Fruit fly (Drosophila melanogaster) whole organism, embryonic: ENCODE measurements around the gene Gel.

Experiments used
- Aef1 ChIP-seq: fragments of 200-800 bp; sonication (Bioruptor generic); IDR thresholded peaks from 3 replicates; pipeline ENCODE4 v1.3.6; 2022; ENCODE audit warnings: missing biosample characterization, missing genetic modification characterization
- Atf3 ChIP-seq: fragments of 200-800 bp; sonication (Bioruptor generic); optimal IDR thresholded peaks from 3 replicates; lab custom pipeline; 2016; ENCODE audit warnings: missing biosample characterization, missing genetic modification characterization
- CG10209 ChIP-seq: fragments of 200-800 bp; sonication (Bioruptor generic); optimal IDR thresholded peaks from 3 replicates; lab custom pipeline; 2017; ENCODE audit warnings: missing biosample characterization, mild to moderate bottlenecking, missing genetic modification characterization, missing genetic modification reagents
- CG10565 ChIP-seq: fragments of 200-800 bp; sonication (Bioruptor generic); optimal IDR thresholded peaks from 3 replicates; lab custom pipeline; 2016; ENCODE audit warnings: missing biosample characterization, mild to moderate bottlenecking, missing genetic modification characterization
- CG12769 ChIP-seq: fragments of 200-800 bp; sonication (Bioruptor generic); optimal IDR thresholded peaks from 2 replicates; lab custom pipeline; 2019; ENCODE audit warnings: missing biosample characterization, mild to moderate bottlenecking, missing genetic modification characterization, moderate library complexity
- CG13287 ChIP-seq: fragments of 200-800 bp; sonication (Bioruptor generic); IDR thresholded peaks from 2 replicates; pipeline ENCODE4 v1.3.6; 2022; ENCODE audit warnings: missing biosample characterization, missing genetic modification characterization; ENCODE audit not compliant: partially characterized antibody
- CG14441 ChIP-seq: fragments of 200-800 bp; sonication (Bioruptor generic); IDR thresholded peaks from 2 replicates; pipeline ENCODE4 v1.3.6; 2022; ENCODE audit warnings: missing biosample characterization, missing genetic modification characterization
- CG17802 ChIP-seq: fragments of 200-800 bp; sonication (Bioruptor generic); optimal IDR thresholded peaks from 2 replicates; lab custom pipeline; 2018; ENCODE audit warnings: missing biosample characterization, mild to moderate bottlenecking, missing genetic modification characterization, moderate library complexity
- CG18599 ChIP-seq: fragments of 200-800 bp; sonication (Bioruptor generic); optimal IDR thresholded peaks from 3 replicates; lab custom pipeline; 2017; ENCODE audit warnings: missing biosample characterization, missing genetic modification characterization, mild to moderate bottlenecking, moderate library complexity, missing genetic modification reagents
- CG2202 ChIP-seq: fragments of 200-800 bp; sonication (Bioruptor generic); optimal IDR thresholded peaks from 2 replicates; lab custom pipeline; 2018; ENCODE audit warnings: missing biosample characterization, mild to moderate bottlenecking, missing genetic modification characterization
- CG2678 ChIP-seq: fragments of 200-800 bp; sonication (Bioruptor generic); optimal IDR thresholded peaks from 3 replicates; lab custom pipeline; 2019; ENCODE audit warnings: missing biosample characterization, mild to moderate bottlenecking, missing genetic modification characterization, moderate library complexity
- CG2889 ChIP-seq: fragments of 200-800 bp; sonication (Bioruptor generic); IDR thresholded peaks from 3 replicates; pipeline ENCODE4 v1.3.6; 2022; ENCODE audit warnings: missing biosample characterization, missing genetic modification characterization
- CG30431 ChIP-seq: fragments of 200-800 bp; sonication (Bioruptor generic); optimal IDR thresholded peaks from 2 replicates; lab custom pipeline; 2017; ENCODE audit warnings: missing biosample characterization, missing genetic modification characterization
- CG4360 ChIP-seq: fragments of 200-800 bp; sonication (Bioruptor generic); IDR thresholded peaks from 2 replicates; pipeline ENCODE4 v1.3.6; 2022; ENCODE audit warnings: missing biosample characterization, missing genetic modification characterization
- CG4854 ChIP-seq: fragments of 200-800 bp; sonication (Bioruptor generic); optimal IDR thresholded peaks from 2 replicates; lab custom pipeline; 2016; ENCODE audit warnings: missing biosample characterization, missing genetic modification characterization, inconsistent platforms
- CG7556 ChIP-seq: fragments of 200-800 bp; sonication (Bioruptor generic); optimal IDR thresholded peaks from 2 replicates; lab custom pipeline; 2017; ENCODE audit warnings: missing biosample characterization, mild to moderate bottlenecking, missing genetic modification characterization
- Chrac-16 ChIP-seq: fragments of 200-800 bp; sonication (Bioruptor generic); optimal IDR thresholded peaks from 3 replicates; lab custom pipeline; 2016; ENCODE audit warnings: missing biosample characterization, missing genetic modification characterization
- Dip3 ChIP-seq: fragments of 200-800 bp; sonication (Bioruptor generic); optimal IDR thresholded peaks from 3 replicates; lab custom pipeline; 2016; ENCODE audit warnings: missing biosample characterization, missing genetic modification characterization
- Doc2 ChIP-seq: fragments of 200-800 bp; sonication (Bioruptor generic); IDR thresholded peaks from 2 replicates; pipeline ENCODE4 v1.3.6; 2022; ENCODE audit warnings: missing biosample characterization, missing genetic modification characterization
- Fer1 ChIP-seq: fragments of 200-800 bp; sonication (Bioruptor generic); optimal IDR thresholded peaks from 2 replicates; lab custom pipeline; 2017; ENCODE audit warnings: missing biosample characterization, mild to moderate bottlenecking, missing genetic modification characterization
- HmgZ ChIP-seq: fragments of 200-800 bp; sonication (Bioruptor generic); optimal IDR thresholded peaks from 2 replicates; lab custom pipeline; 2018; ENCODE audit warnings: missing biosample characterization, mild to moderate bottlenecking, missing genetic modification characterization
- Hmx ChIP-seq: fragments of 200-800 bp; sonication (Bioruptor generic); optimal IDR thresholded peaks from 2 replicates; lab custom pipeline; 2016; ENCODE audit warnings: missing biosample characterization, missing genetic modification characterization
- Hr78 ChIP-seq, 2 experiments: fragments of 200-800 bp in 1 of 2; fragments of >200 bp in 1 of 2; sonication (Bioruptor generic) in 1 of 2; optimal IDR thresholded peaks; 2 replicates each; lab custom pipeline; 2017 to 2019; ENCODE audit warnings: missing biosample characterization in 2 of 2, missing genetic modification characterization in 2 of 2, mild to moderate bottlenecking in 1 of 2, moderate library complexity in 1 of 2
- MBD-R2 ChIP-seq: fragments of 200-800 bp; sonication (Bioruptor generic); IDR thresholded peaks from 2 replicates; pipeline ENCODE4 v1.3.6; 2022; ENCODE audit warnings: missing biosample characterization, missing genetic modification characterization
- Mad ChIP-seq: fragments of 200-800 bp; sonication (Bioruptor generic); optimal IDR thresholded peaks from 2 replicates; lab custom pipeline; 2016; ENCODE audit warnings: missing biosample characterization, missing genetic modification characterization
- Oaz ChIP-seq: fragments of 200-800 bp; sonication (Bioruptor generic); IDR thresholded peaks from 2 replicates; pipeline ENCODE4 v1.3.6; 2022; ENCODE audit warnings: missing biosample characterization, missing genetic modification characterization
- Sox100B ChIP-seq: fragments of 200-800 bp; sonication (Bioruptor generic); optimal IDR thresholded peaks from 3 replicates; lab custom pipeline; 2018; ENCODE audit warnings: missing biosample characterization, mild to moderate bottlenecking, missing genetic modification characterization
- Vsx1 ChIP-seq: fragments of 200-800 bp; sonication (Bioruptor generic); optimal IDR thresholded peaks from 2 replicates; lab custom pipeline; 2017; ENCODE audit warnings: missing biosample characterization, mild to moderate bottlenecking, missing genetic modification characterization, missing genetic modification reagents
- ap ChIP-seq: fragments of 200-800 bp; sonication (Bioruptor generic); IDR thresholded peaks from 2 replicates; pipeline ENCODE4 v1.3.6; 2022; ENCODE audit warnings: missing biosample characterization, missing genetic modification characterization
- az2 ChIP-seq: fragments of 200-800 bp; sonication (Bioruptor generic); optimal IDR thresholded peaks from 3 replicates; lab custom pipeline; 2016; ENCODE audit warnings: missing biosample characterization, missing genetic modification characterization
- bbx ChIP-seq: fragments of 200-800 bp; sonication (Bioruptor generic); IDR thresholded peaks from 2 replicates; pipeline ENCODE4 v1.3.6; 2022; ENCODE audit warnings: missing biosample characterization, missing genetic modification characterization; ENCODE audit not compliant: partially characterized antibody
- crp ChIP-seq, 2 experiments: fragments of 200-800 bp; sonication (Bioruptor generic); optimal IDR thresholded peaks; 2 replicates in 1 of 2; 3 replicates in 1 of 2; lab custom pipeline; 2017; ENCODE audit warnings: missing biosample characterization in 2 of 2, missing genetic modification characterization in 2 of 2, mild to moderate bottlenecking in 1 of 2, moderate library complexity in 1 of 2
- dimm ChIP-seq: fragments of 200-800 bp; sonication (Bioruptor generic); IDR thresholded peaks from 2 replicates; pipeline ENCODE4 v1.3.6; 2022; ENCODE audit warnings: missing biosample characterization, missing genetic modification characterization
- dysf ChIP-seq: fragments of 200-800 bp; sonication (Bioruptor generic); IDR thresholded peaks from 3 replicates; pipeline ENCODE4 v1.3.6; 2022; ENCODE audit warnings: missing biosample characterization, missing genetic modification characterization
- en ChIP-seq: fragments of 200-800 bp; sonication (Bioruptor generic); optimal IDR thresholded peaks from 2 replicates; lab custom pipeline; 2016; ENCODE audit warnings: missing biosample characterization, missing genetic modification characterization
- ind ChIP-seq: fragments of 200-800 bp; sonication (Bioruptor generic); optimal IDR thresholded peaks from 3 replicates; lab custom pipeline; 2016; ENCODE audit warnings: missing biosample characterization, missing genetic modification characterization
- mirr ChIP-seq: fragments of 200-800 bp; sonication (Bioruptor generic); optimal IDR thresholded peaks from 3 replicates; lab custom pipeline; 2018; ENCODE audit warnings: missing biosample characterization, mild to moderate bottlenecking, missing genetic modification characterization
- oc ChIP-seq: fragments of 200-800 bp; sonication (Bioruptor generic); optimal IDR thresholded peaks from 2 replicates; lab custom pipeline; 2018; ENCODE audit warnings: missing biosample characterization, mild to moderate bottlenecking, missing genetic modification characterization, moderate library complexity
- odd ChIP-seq: fragments of 200-800 bp; sonication (Bioruptor generic); optimal IDR thresholded peaks from 2 replicates; lab custom pipeline; 2017; ENCODE audit warnings: missing biosample characterization, mild to moderate bottlenecking, missing genetic modification characterization
- pb ChIP-seq: fragments of 200-800 bp; sonication (Bioruptor generic); optimal IDR thresholded peaks from 3 replicates; lab custom pipeline; 2016; ENCODE audit warnings: missing biosample characterization, missing genetic modification characterization
- pfk ChIP-seq: fragments of 200-800 bp; sonication (Bioruptor generic); optimal IDR thresholded peaks from 2 replicates; lab custom pipeline; 2018; ENCODE audit warnings: missing biosample characterization, mild to moderate bottlenecking, missing genetic modification characterization, moderate library complexity
- psq ChIP-seq: fragments of 200-800 bp; sonication (Bioruptor generic); optimal IDR thresholded peaks from 2 replicates; lab custom pipeline; 2017; ENCODE audit warnings: missing biosample characterization, missing genetic modification characterization
- salm ChIP-seq: fragments of 200-800 bp; sonication (Bioruptor generic); optimal IDR thresholded peaks from 2 replicates; lab custom pipeline; 2018; ENCODE audit warnings: missing biosample characterization, mild to moderate bottlenecking, missing genetic modification characterization
- sc ChIP-seq, 3 experiments: fragments of >200 bp in 2 of 3; fragments of 200-800 bp in 1 of 3; sonication (Bioruptor generic) in 1 of 3; optimal IDR thresholded peaks; 2 replicates in 2 of 3; 3 replicates in 1 of 3; lab custom pipeline; 2017; ENCODE audit warnings: mild to moderate bottlenecking in 1 of 3, missing biosample characterization in 1 of 3, missing genetic modification characterization in 1 of 3, missing genetic modification reagents in 1 of 3
- scrt ChIP-seq: fragments of 200-800 bp; sonication (Bioruptor generic); optimal IDR thresholded peaks from 2 replicates; lab custom pipeline; 2018; ENCODE audit warnings: missing biosample characterization, mild to moderate bottlenecking, missing genetic modification characterization, moderate library complexity
- seq ChIP-seq: fragments of 200-800 bp; sonication (Bioruptor generic); IDR thresholded peaks from 2 replicates; pipeline ENCODE4 v1.3.6; 2022; ENCODE audit warnings: missing biosample characterization, missing genetic modification characterization
- ssp ChIP-seq: fragments of 200-800 bp; sonication (Bioruptor generic); IDR thresholded peaks from 2 replicates; pipeline ENCODE4 v1.3.6; 2022; ENCODE audit warnings: missing biosample characterization, missing genetic modification characterization
- tap ChIP-seq: fragments of 200-800 bp; optimal IDR thresholded peaks from 3 replicates; lab custom pipeline; 2019; ENCODE audit warnings: missing biosample characterization, mild to moderate bottlenecking, missing genetic modification characterization, moderate library complexity
- trem ChIP-seq: fragments of 200-800 bp; optimal IDR thresholded peaks from 3 replicates; lab custom pipeline; 2019; ENCODE audit warnings: missing biosample characterization, mild to moderate bottlenecking, missing genetic modification characterization, moderate library complexity
- trh ChIP-seq: fragments of 200-800 bp; sonication (Bioruptor generic); optimal IDR thresholded peaks from 2 replicates; lab custom pipeline; 2016; ENCODE audit warnings: missing biosample characterization, missing genetic modification characterization
- wdn ChIP-seq: fragments of 200-800 bp; sonication (Bioruptor generic); IDR thresholded peaks from 2 replicates; pipeline ENCODE4 v1.3.6; 2022; ENCODE audit warnings: missing biosample characterization, missing genetic modification characterization

The Gel gene

DNA sequence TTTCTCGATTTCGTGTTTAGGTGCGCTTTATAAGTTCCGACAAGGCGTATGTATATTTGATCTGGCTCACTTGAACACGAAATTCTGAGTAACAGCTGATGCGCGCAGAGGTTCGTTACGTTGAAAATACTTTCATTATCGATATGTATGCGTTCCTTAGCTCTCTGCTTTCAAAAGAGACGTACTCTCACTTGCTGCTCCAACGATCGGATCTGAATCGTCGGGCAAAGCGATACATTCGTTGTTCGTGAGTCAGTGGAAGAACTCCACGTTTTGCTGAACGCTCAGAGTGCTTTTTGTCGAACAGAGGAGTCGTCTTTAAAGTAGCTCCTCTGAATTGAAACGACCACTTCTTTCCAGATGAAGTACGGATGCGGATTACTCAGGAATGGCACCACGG, 38.0 kb upstream of the Gel start, which contains the start of gene beta-Man (continued):
- TF ChIP-seq CG12769 (tag; lab: Kevin White, UChicago) = peak; percentile 35
- TF ChIP-seq HmgZ = peak; percentile 50
- no peak for TF ChIP-seq CG4854
- no peak for TF ChIP-seq tap (tag; lab: Kevin White, UChicago)
- no peak for TF ChIP-seq Mad (GFP tag; lab: Kevin White, UChicago)
- TF ChIP-seq crp (GFP tag; optimal IDR thresholded peaks at IDR 0.05; lab: Kevin White, UChicago) = peak; percentile 53 to 92
- TF ChIP-seq CG2202 (tag; lab: Kevin White, UChicago) = no peak
- no peak for TF ChIP-seq pfk (GFP tag; lab: Kevin White, UChicago)
- TF ChIP-seq ssp (GFP tag; lab: Robert Waterston, UW) = no peak
- no peak for TF ChIP-seq trem (tag; lab: Kevin White, UChicago)
- no peak for TF ChIP-seq psq
- no peak for TF ChIP-seq Atf3 (GFP tag; lab: Kevin White, UChicago)
- TF ChIP-seq Doc2 (GFP tag; lab: Robert Waterston, UW) = no peak
- no peak for TF ChIP-seq dimm (GFP tag; lab: Robert Waterston, UW)
- no peak for TF ChIP-seq az2 (GFP tag; lab: Kevin White, UChicago)
- TF ChIP-seq pb = no peak
- no peak for TF ChIP-seq oc (tag; lab: Kevin White, UChicago)
- no peak for TF ChIP-seq Hmx (GFP tag; lab: Kevin White, UChicago)
- TF ChIP-seq Fer1 (GFP tag; lab: Kevin White, UChicago) = no peak
- no peak for TF ChIP-seq CG10565
- TF ChIP-seq odd (GFP tag; lab: Kevin White, UChicago) = no peak
- TF ChIP-seq Aef1 (GFP tag; lab: Robert Waterston, UW) = no peak
- TF ChIP-seq trh (GFP tag; lab: Kevin White, UChicago) = no peak
- TF ChIP-seq scrt = no peak
- no peak for TF ChIP-seq Sox100B (GFP tag; lab: Kevin White, UChicago)
- no peak for TF ChIP-seq CG2889 (GFP tag; lab: Robert Waterston, UW)
- no peak for TF ChIP-seq CG7556
- no peak for TF ChIP-seq CG2678 (tag; lab: Kevin White, UChicago)
- TF ChIP-seq seq (GFP tag; lab: Robert Waterston, UW) = no peak
- TF ChIP-seq CG13287 (GFP tag; lab: Robert Waterston, UW) = peak; percentile 47; the same call in 1 of the 2 replicates
- TF ChIP-seq CG4360 (GFP tag; lab: Robert Waterston, UW) = no peak
- peak; percentile 57; the same call in 1 of the 2 replicates for TF ChIP-seq MBD-R2
- TF ChIP-seq CG30431 (GFP tag; lab: Kevin White, UChicago) = no peak
- TF ChIP-seq Hr78 (GFP tag; optimal IDR thresholded peaks at IDR 0.05; lab: Kevin White, UChicago) = no peak
- TF ChIP-seq Vsx1 (GFP tag; lab: Kevin White, UChicago) = no peak
- no peak for TF ChIP-seq sc (optimal IDR thresholded peaks at IDR 0.05; lab: Kevin White, UChicago)
- no peak for TF ChIP-seq sc (GFP tag; optimal IDR thresholded peaks at IDR 0.05; lab: Kevin White, UChicago)
- no peak for TF ChIP-seq Dip3
- TF ChIP-seq ind (GFP tag; lab: Kevin White, UChicago) = no peak
- TF ChIP-seq CG17802 = no peak
- TF ChIP-seq ap = no peak
- no peak for TF ChIP-seq en
- no peak for TF ChIP-seq Oaz (GFP tag; lab: Robert Waterston, UW)
- no peak for TF ChIP-seq wdn
- no peak for TF ChIP-seq CG14441
- no peak for TF ChIP-seq mirr (GFP tag; lab: Kevin White, UChicago)
- no peak for TF ChIP-seq dysf (GFP tag; lab: Robert Waterston, UW)
- TF ChIP-seq CG18599 (GFP tag; lab: Kevin White, UChicago) = no peak
- no peak for TF ChIP-seq Chrac-16 (GFP tag; lab: Kevin White, UChicago)
- TF ChIP-seq salm (tag; lab: Kevin White, UChicago) = no peak
- peak; percentile 54 for TF ChIP-seq bbx (GFP tag; lab: Robert Waterston, UW)
- TF ChIP-seq CG10209 (GFP tag; lab: Kevin White, UChicago) = no peak
